3 fruit fly cellular contexts compared by ENCODE assay signal in genomic region chr3L:15583504-15583903, dm6.
TF ChIP-seq lines count a peak whose summit lies in the region.

AIMP2 (plus strand) TSS chr3L:15583638.

- no peak for TF ChIP-seq CTCF in whole organism, embryonic (GFP tag; optimal IDR thresholded peaks at IDR 0.05; lab: Kevin White, UChicago)

TF ChIP-seq in whole organism, adult, 20 proteins besides CTCF, POLR2A, EP300 and RAD21:
- TF ChIP-seq CG1620 (GFP tag; optimal IDR thresholded peaks at IDR 0.05; lab: Kevin White, UChicago) (no peak), CG14711 (tag; optimal IDR thresholded peaks at IDR 0.05; lab: Kevin White, UChicago) (no peak), ovo (GFP tag; optimal IDR thresholded peaks at IDR 0.05; lab: Kevin White, UChicago) (no peak), CG11617 (GFP tag; optimal IDR thresholded peaks at IDR 0.05; lab: Kevin White, UChicago) (no peak), pad (GFP tag; optimal IDR thresholded peaks at IDR 0.05; lab: Kevin White, UChicago) (no peak), CG7101 (tag; optimal IDR thresholded peaks at IDR 0.05; lab: Kevin White, UChicago) (no peak), Clk (GFP tag; optimal IDR thresholded peaks at IDR 0.05; lab: Kevin White, UChicago) (no peak), kay (GFP tag; lab: Kevin White, UChicago; ENCODE audit: borderline replicate concordance) (no peak), Mnt (GFP tag; optimal IDR thresholded peaks at IDR 0.05; lab: Kevin White, UChicago) (peak; percentile 1), CG33017 (tag; optimal IDR thresholded peaks at IDR 0.05; lab: Kevin White, UChicago) (no peak), CG5204 (GFP tag; optimal IDR thresholded peaks at IDR 0.05; lab: Kevin White, UChicago) (no peak), cic (GFP tag; optimal IDR thresholded peaks at IDR 0.05; lab: Kevin White, UChicago) (no peak), Hr96 (GFP tag; optimal IDR thresholded peaks at IDR 0.05; lab: Kevin White, UChicago) (no peak), bab1 (GFP tag; optimal IDR thresholded peaks at IDR 0.05; lab: Kevin White, UChicago) (peak; percentile 37)

TF ChIP-seq in whole organism, embryonic, 481 proteins besides CTCF, POLR2A, EP300 and RAD21 (continues in another document):
- TF ChIP-seq gfzf (GFP tag; optimal IDR thresholded peaks at IDR 0.05; lab: Kevin White, UChicago) (peak; percentile 80), crp (GFP tag; optimal IDR thresholded peaks at IDR 0.05; lab: Kevin White, UChicago) (no peak), inv (GFP tag; IDR thresholded peaks at IDR 0.05; lab: Robert Waterston, UW; ENCODE audit: partially characterized antibody) (0 out of 2 replicates have a peak, but pooled peaks have one; percentile 13), CG12744 (GFP tag; optimal IDR thresholded peaks at IDR 0.05; lab: Kevin White, UChicago) (no peak), nau (GFP tag; optimal IDR thresholded peaks at IDR 0.05; lab: Kevin White, UChicago) (no peak), CG6791 (GFP tag; IDR thresholded peaks at IDR 0.05; lab: Robert Waterston, UW; ENCODE audit: partially characterized antibody) (peak; percentile 30; the same call in 1 of the 3 replicates), NC2β (GFP tag; optimal IDR thresholded peaks at IDR 0.05; lab: Kevin White, UChicago) (no peak), CG17612 (GFP tag; IDR thresholded peaks at IDR 0.05; lab: Robert Waterston, UW) (no peak), Doc3 (GFP tag; IDR thresholded peaks at IDR 0.05; lab: Robert Waterston, UW; ENCODE audit: partially characterized antibody) (0 out of 3 replicates have a peak, but pooled peaks have one; percentile 33), CG18262 (tag; optimal IDR thresholded peaks at IDR 0.05; lab: Kevin White, UChicago) (no peak), mld (GFP tag; IDR thresholded peaks at IDR 0.05; lab: Robert Waterston, UW; ENCODE audit: partially characterized antibody) (no peak), CG13775 (GFP tag; optimal IDR thresholded peaks at IDR 0.05; lab: Kevin White, UChicago) (peak; percentile 100), bowl (GFP tag; IDR thresholded peaks at IDR 0.05; lab: Robert Waterston, UW) (no peak), Myb (GFP tag; optimal IDR thresholded peaks at IDR 0.05; lab: Kevin White, UChicago) (peak; percentile 72), CG12769 (tag; optimal IDR thresholded peaks at IDR 0.05; lab: Kevin White, UChicago) (no peak), Ets97D (GFP tag; optimal IDR thresholded peaks at IDR 0.05; lab: Kevin White, UChicago) (peak; percentile 11), CG1233 (GFP tag; optimal IDR thresholded peaks at IDR 0.05; lab: Kevin White, UChicago) (no peak), CG33213 (GFP tag; optimal IDR thresholded peaks at IDR 0.05; lab: Kevin White, UChicago) (no peak), Usf (GFP tag; optimal IDR thresholded peaks at IDR 0.05; lab: Kevin White, UChicago) (no peak), CG33557 (GFP tag; optimal IDR thresholded peaks at IDR 0.05; lab: Kevin White, UChicago) (no peak), CG1603 (tag; optimal IDR thresholded peaks at IDR 0.05; lab: Kevin White, UChicago) (peak; percentile 63), CG11560 (tag; IDR thresholded peaks at IDR 0.05; lab: Robert Waterston, UW) (no peak), Sin3A (optimal IDR thresholded peaks at IDR 0.05; lab: Kevin White, UChicago) (no peak), CG1647 (GFP tag; optimal IDR thresholded peaks at IDR 0.05; lab: Kevin White, UChicago) (no peak), klu (GFP tag; IDR thresholded peaks at IDR 0.05; lab: Robert Waterston, UW) (no peak), nerfin-2 (GFP tag; IDR thresholded peaks at IDR 0.05; lab: Robert Waterston, UW; ENCODE audit: partially characterized antibody) (no peak), Atf3 (GFP tag; optimal IDR thresholded peaks at IDR 0.05; lab: Kevin White, UChicago) (no peak), CG14710 (tag; optimal IDR thresholded peaks at IDR 0.05; lab: Kevin White, UChicago) (peak; percentile 18), al (GFP tag; IDR thresholded peaks at IDR 0.05; lab: Robert Waterston, UW) (no peak), CG17186 (GFP tag; optimal IDR thresholded peaks at IDR 0.05; lab: Kevin White, UChicago) (peak; percentile 23), ewg (GFP tag; optimal IDR thresholded peaks at IDR 0.05; lab: Kevin White, UChicago) (no peak), CG8359 (GFP tag; optimal IDR thresholded peaks at IDR 0.05; lab: Kevin White, UChicago; ENCODE audit: borderline replicate concordance) (no peak), sd (tag; optimal IDR thresholded peaks at IDR 0.05; lab: Kevin White, UChicago) (peak; percentile 1), Dfd (GFP tag; optimal IDR thresholded peaks at IDR 0.05; lab: Kevin White, UChicago) (no peak), tgo (GFP tag; IDR thresholded peaks at IDR 0.05; lab: Robert Waterston, UW) (no peak), CG9797 (GFP tag; optimal IDR thresholded peaks at IDR 0.05; lab: Kevin White, UChicago) (peak; percentile 78), bbx (GFP tag; IDR thresholded peaks at IDR 0.05; lab: Robert Waterston, UW; ENCODE audit: partially characterized antibody) (0 out of 2 replicates have a peak, but pooled peaks have one; percentile 50), aop (GFP tag; IDR thresholded peaks at IDR 0.05; lab: Robert Waterston, UW) (no peak), MESR4 (GFP tag; optimal IDR thresholded peaks at IDR 0.05; lab: Kevin White, UChicago) (peak; percentile 76)

TF ChIP-seq in whole organism, wandering third instar larva, 38 proteins besides CTCF, POLR2A, EP300 and RAD21:
- peak; percentile 44 for TF ChIP-seq rgr (GFP tag; optimal IDR thresholded peaks at IDR 0.05; lab: Kevin White, UChicago)
- TF ChIP-seq Myc (optimal IDR thresholded peaks at IDR 0.05; lab: Kevin White, UChicago), result no peak
